Fruit fly (Drosophila melanogaster): ENCODE results near the gene Arfrp1.

DNA sequence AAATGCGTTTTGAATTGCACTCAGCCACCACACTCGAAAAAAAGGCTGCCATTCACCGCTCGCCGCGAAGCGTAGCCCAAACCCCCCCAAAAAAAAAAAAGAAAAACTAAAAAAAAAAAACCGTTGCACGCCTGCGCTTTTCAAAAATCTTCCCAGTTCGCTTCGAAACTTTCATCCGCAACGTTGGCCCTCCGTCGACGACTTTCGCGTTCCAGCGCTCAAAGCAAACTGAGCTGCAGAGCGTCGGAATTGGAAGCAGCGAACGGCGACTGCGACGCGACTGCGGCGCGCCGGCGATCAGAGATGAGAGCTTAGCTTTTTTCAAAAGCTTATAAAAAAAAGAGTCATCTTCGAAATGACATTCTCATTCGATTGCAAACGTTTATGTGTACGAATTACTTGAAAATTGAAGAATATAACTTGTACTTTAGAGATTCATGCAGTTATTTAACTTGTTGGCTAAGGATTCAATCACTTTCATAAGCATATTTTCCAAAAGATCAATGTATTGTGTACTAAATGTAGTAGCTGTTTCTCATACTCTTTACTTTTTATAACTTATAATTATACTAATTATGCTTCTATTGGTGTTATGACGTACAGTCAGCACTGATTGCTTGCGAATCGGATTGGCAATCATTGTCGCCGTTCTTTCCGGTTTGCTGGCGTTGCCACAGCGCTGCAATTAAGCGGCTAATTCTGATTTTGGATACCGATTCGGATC is 39.0 kb upstream of the Arfrp1 start, which contains the start of gene CG15365:
- TF ChIP-seq CG34224 (GFP tag; IDR thresholded peaks at IDR 0.05; ENCODE audit: partially characterized antibody) (no peak), CG6254 (GFP tag; optimal IDR thresholded peaks at IDR 0.05) (no peak), ac (GFP tag; optimal IDR thresholded peaks at IDR 0.05) (no peak), CG9797 (GFP tag; optimal IDR thresholded peaks at IDR 0.05) (no peak), CG14667 (GFP tag; IDR thresholded peaks at IDR 0.05) (no peak), pan (optimal IDR thresholded peaks at IDR 0.05) (no peak), pan (GFP tag; optimal IDR thresholded peaks at IDR 0.05 in 1 of 2, IDR thresholded peaks at IDR 0.05 in 1 of 2) (peak in 1 of 2 experiments; percentile 32), Lim3 (GFP tag; IDR thresholded peaks at IDR 0.05) (no peak), klu (GFP tag; IDR thresholded peaks at IDR 0.05) (no peak), Jarid2 (GFP tag; optimal IDR thresholded peaks at IDR 0.05) (peak; percentile 82), fd3F (GFP tag; optimal IDR thresholded peaks at IDR 0.05) (no peak), CG6689 (GFP tag; IDR thresholded peaks at IDR 0.05) (no peak), CG9817 (tag; optimal IDR thresholded peaks at IDR 0.05) (no peak), CG16863 (GFP tag; optimal IDR thresholded peaks at IDR 0.05) (no peak)

Data from whole organism, embryonic.